Worm (Caenorhabditis elegans): ENCODE measurements around the gene fipr-9.

fipr-9 gene

ce11 chrV:10233330-10233729 is 11.9 kb downstream of the fipr-9 start, which contains the start of gene str-182:
str-182 (minus strand) TSS chrV:10233430.
- no peak for TF ChIP-seq efl-3 (GFP tag; optimal IDR thresholded peaks at IDR 0.05)
- TF ChIP-seq unc-130 (tag; optimal IDR thresholded peaks at IDR 0.05): no peak
- TF ChIP-seq nhr-71 (tag; optimal IDR thresholded peaks at IDR 0.05): peak; percentile 12
- peak; percentile 41 for TF ChIP-seq fkh-8 (tag; optimal IDR thresholded peaks at IDR 0.05)
- TF ChIP-seq unc-30 (tag; optimal IDR thresholded peaks at IDR 0.05): no peak
- no peak for TF ChIP-seq ztf-11 (tag; optimal IDR thresholded peaks at IDR 0.05)

DNA sequence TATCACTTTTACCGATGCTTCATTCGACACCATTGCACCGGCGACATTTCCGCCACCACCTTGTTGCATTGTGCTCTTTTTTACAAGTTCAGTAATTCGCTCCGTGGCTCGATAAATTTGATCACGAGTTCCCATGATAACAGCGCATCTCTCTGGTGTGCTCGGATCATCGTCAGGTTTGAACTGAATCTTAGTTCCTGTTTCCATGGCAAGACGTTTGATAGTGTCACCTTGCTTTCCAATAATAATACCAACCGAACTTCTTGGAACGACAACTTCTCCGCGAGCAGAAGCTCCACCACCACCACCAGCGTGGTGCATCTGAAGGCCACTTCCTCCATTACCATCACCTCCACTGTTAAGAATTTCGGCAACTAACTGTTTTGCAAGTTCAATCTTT is 15.7 kb downstream of the fipr-9 start:
- no peak for TF ChIP-seq nhr-47 (tag; optimal IDR thresholded peaks at IDR 0.05)
- TF ChIP-seq nhr-90 (tag; optimal IDR thresholded peaks at IDR 0.05; ENCODE audit: poor library complexity): no peak

- no peak for TF ChIP-seq zip-4 (GFP tag; optimal IDR thresholded peaks at IDR 0.05)
- TF ChIP-seq nhr-85 (tag): peak; percentile 53
- TF ChIP-seq efl-3 (GFP tag; optimal IDR thresholded peaks at IDR 0.05): no peak
- TF ChIP-seq efl-1 (optimal IDR thresholded peaks at IDR 0.05): no peak
- peak in 1 of 2 experiments; percentile 11 for TF ChIP-seq efl-1 (GFP tag; optimal IDR thresholded peaks at IDR 0.05 in 1 of 2)
- TF ChIP-seq nhr-20 (tag; optimal IDR thresholded peaks at IDR 0.05): no peak
Measured at ce11 chrV:10237959-10238444, 16.5 kb downstream of the fipr-9 start.

DNA sequence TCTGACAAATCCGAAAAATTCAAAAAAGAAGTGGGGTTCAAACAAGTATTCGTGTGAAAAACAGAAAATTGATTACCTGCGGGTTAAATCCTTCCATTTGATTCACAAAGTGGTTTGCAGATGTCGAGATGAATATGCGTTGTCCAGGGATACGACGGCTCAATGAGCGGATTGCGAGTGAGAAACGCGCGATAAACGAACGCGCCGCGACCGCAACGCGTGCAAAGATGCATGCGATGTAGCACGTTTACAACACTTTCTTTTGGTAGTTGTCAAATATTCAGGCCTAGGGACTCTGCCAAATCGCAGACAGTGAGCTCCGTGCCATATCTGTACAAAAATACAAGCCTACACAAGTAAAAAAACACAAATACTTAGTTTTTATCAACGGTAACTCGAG is 17.2 kb downstream of the fipr-9 start, which contains the start of gene fubl-1:
Gene fubl-1, minus strand, starts transcription at position 202 of the 400 bp plus-strand sequence.
- TF ChIP-seq ces-1 (GFP tag; optimal IDR thresholded peaks at IDR 0.05): no peak
- no peak for TF ChIP-seq ztf-11 (tag; optimal IDR thresholded peaks at IDR 0.05)
- no peak for TF ChIP-seq ceh-63 (GFP tag; optimal IDR thresholded peaks at IDR 0.05)
- no peak for TF ChIP-seq zip-4 (GFP tag; optimal IDR thresholded peaks at IDR 0.05)
- no peak for TF ChIP-seq pag-3 (tag; optimal IDR thresholded peaks at IDR 0.05; ENCODE audit: borderline replicate concordance, insufficient read depth)
- peak; percentile 43 for TF ChIP-seq lin-14 (GFP tag; optimal IDR thresholded peaks at IDR 0.05)
- no peak for TF ChIP-seq pqm-1 (tag; optimal IDR thresholded peaks at IDR 0.05)
- no peak for TF ChIP-seq zag-1 (tag; optimal IDR thresholded peaks at IDR 0.05)
- peak; percentile 8 for TF ChIP-seq C16A3.4 (tag; optimal IDR thresholded peaks at IDR 0.05)
- TF ChIP-seq mep-1 (tag; optimal IDR thresholded peaks at IDR 0.05): no peak
- TF ChIP-seq fkh-10 (GFP tag; optimal IDR thresholded peaks at IDR 0.05): no peak
- TF ChIP-seq F16B12.6 (tag; optimal IDR thresholded peaks at IDR 0.05): no peak
- TF ChIP-seq xbp-1 (tag; optimal IDR thresholded peaks at IDR 0.05): peak; percentile 10
- no peak for TF ChIP-seq snpc-4 (tag; optimal IDR thresholded peaks at IDR 0.05)
- TF ChIP-seq hlh-4 (tag; optimal IDR thresholded peaks at IDR 0.05): no peak
- TF ChIP-seq alr-1 (tag; optimal IDR thresholded peaks at IDR 0.05; ENCODE audit: borderline replicate concordance): no peak
- TF ChIP-seq unc-86 (tag; optimal IDR thresholded peaks at IDR 0.05): no peak
- no peak for TF ChIP-seq aha-1 (tag; optimal IDR thresholded peaks at IDR 0.05)
- TF ChIP-seq ceh-8 (GFP tag; optimal IDR thresholded peaks at IDR 0.05): no peak
- no peak for TF ChIP-seq nhr-85 (tag)
- TF ChIP-seq nhr-237 (tag; optimal IDR thresholded peaks at IDR 0.05): no peak
- TF ChIP-seq nhr-71 (tag; optimal IDR thresholded peaks at IDR 0.05): peak; percentile 24
- TF ChIP-seq sox-4 (tag; optimal IDR thresholded peaks at IDR 0.05): no peak
- no peak for TF ChIP-seq rnt-1 (tag; optimal IDR thresholded peaks at IDR 0.05)
- TF ChIP-seq fkh-8 (tag; optimal IDR thresholded peaks at IDR 0.05): peak; percentile 74
- TF ChIP-seq lin-35 (GFP tag; optimal IDR thresholded peaks at IDR 0.05): peak; percentile 50 to 64
- no peak for TF ChIP-seq grh-1 (GFP tag; IDR thresholded peaks at IDR 0.05)
- no peak for TF ChIP-seq nhr-76 (tag; optimal IDR thresholded peaks at IDR 0.05)
- TF ChIP-seq C34B4.2 (tag; optimal IDR thresholded peaks at IDR 0.05): no peak
- TF ChIP-seq efl-1 (optimal IDR thresholded peaks at IDR 0.05): peak; percentile 37 to 42
- peak in 1 of 2 experiments; percentile 27 for TF ChIP-seq efl-1 (GFP tag; optimal IDR thresholded peaks at IDR 0.05 in 1 of 2)
- no peak for TF ChIP-seq unc-130 (tag; optimal IDR thresholded peaks at IDR 0.05)
- peak; percentile 18 for TF ChIP-seq snu-23 (GFP tag; optimal IDR thresholded peaks at IDR 0.05)
- TF ChIP-seq aly-2 (tag; optimal IDR thresholded peaks at IDR 0.05): no peak
- no peak for TF ChIP-seq tlp-1 (tag; optimal IDR thresholded peaks at IDR 0.05)
- no peak for TF ChIP-seq fos-1 (tag; optimal IDR thresholded peaks at IDR 0.05)
- TF ChIP-seq irx-1 (tag; optimal IDR thresholded peaks at IDR 0.05): no peak
- TF ChIP-seq lsy-2 (tag; optimal IDR thresholded peaks at IDR 0.05): peak; percentile 9 to 58
- no peak for TF ChIP-seq unc-98 (GFP tag; IDR thresholded peaks at IDR 0.05)
- no peak for TF ChIP-seq hpl-2 (GFP tag; optimal IDR thresholded peaks at IDR 0.05)
- TF ChIP-seq nhr-19 (GFP tag; conservative IDR thresholded peaks at IDR 0.05): no peak
- no peak for TF ChIP-seq ceh-90 (tag; optimal IDR thresholded peaks at IDR 0.05)

Measured in whole organism, L1 larva.